Worm (Caenorhabditis elegans) whole organism, young adult: ENCODE data around the gene pqn-2.

ENCODE experiments used
- B0019.2 ChIP-seq: fragments of 200-800 bp; sonication (Bioruptor generic); conservative IDR thresholded peaks from 2 replicates; pipeline ENCODE4 v1.3.6; 2022; ENCODE audit warnings: missing genetic modification reagents, missing genetic modification characterization, missing compliant biosample characterization
- B0035.1 ChIP-seq: sonication (generic microtip); optimal IDR thresholded peaks from 2 replicates; lab custom pipeline; 2016; ENCODE audit warnings: missing genetic modification characterization, mild to moderate bottlenecking, missing compliant biosample characterization, missing genotype, missing genetic modification reagents
- C06A6.2 ChIP-seq: fragments of 200-800 bp; sonication (Bioruptor generic); conservative IDR thresholded peaks from 2 replicates; pipeline ENCODE4 v1.3.6; 2022; ENCODE audit warnings: missing genetic modification characterization, missing compliant biosample characterization
- F23B12.7 ChIP-seq: sonication (generic microtip); optimal IDR thresholded peaks from 2 replicates; lab custom pipeline; 2017; ENCODE audit warnings: missing genetic modification characterization, mild to moderate bottlenecking, missing compliant biosample characterization, antibody characterized with exemption, moderate library complexity; ENCODE audit not compliant: insufficient read depth
- F37B4.10 ChIP-seq: fragments of 200-800 bp; sonication (Bioruptor generic); IDR thresholded peaks from 2 replicates; pipeline ENCODE4 v1.3.6; 2022; ENCODE audit warnings: missing genetic modification characterization, missing compliant biosample characterization
- F57C9.4 ChIP-seq: sonication (generic microtip); optimal IDR thresholded peaks from 2 replicates; lab custom pipeline; 2017; ENCODE audit warnings: mild to moderate bottlenecking, missing genetic modification characterization, missing compliant biosample characterization
- K12H6.12 ChIP-seq: fragments of 200-800 bp; sonication (Bioruptor generic); optimal IDR thresholded peaks from 2 replicates; lab custom pipeline; 2018; ENCODE audit warnings: mild to moderate bottlenecking, missing genetic modification characterization, missing compliant biosample characterization
- T26A5.8 ChIP-seq: sonication (generic microtip); optimal IDR thresholded peaks from 2 replicates; lab custom pipeline; 2016; ENCODE audit warnings: missing genetic modification characterization, missing compliant biosample characterization
- Y56A3A.18 ChIP-seq: fragments of 200-800 bp; sonication (Bioruptor generic); IDR thresholded peaks from 2 replicates; pipeline ENCODE4 v1.3.6; 2022; ENCODE audit warnings: missing genetic modification reagents, missing genetic modification characterization, missing compliant biosample characterization
- Y79H2A.3 ChIP-seq: fragments of 200-800 bp; sonication (Bioruptor generic); conservative IDR thresholded peaks from 2 replicates; pipeline ENCODE4 v1.3.6; 2022; ENCODE audit warnings: missing genetic modification reagents, missing genetic modification characterization, missing compliant biosample characterization
- akir-1 ChIP-seq: fragments of 200-800 bp; sonication (Bioruptor generic); optimal IDR thresholded peaks from 2 replicates; lab custom pipeline; 2018; ENCODE audit warnings: mild to moderate bottlenecking, missing genetic modification characterization, moderate library complexity, missing compliant biosample characterization
- aptf-2 ChIP-seq: fragments of 200-800 bp; sonication (Bioruptor generic); conservative IDR thresholded peaks from 2 replicates; pipeline ENCODE4 v1.3.6; 2022; ENCODE audit warnings: missing genetic modification reagents, missing genetic modification characterization, missing compliant biosample characterization
- atf-7 ChIP-seq: sonication (generic microtip); optimal IDR thresholded peaks from 2 replicates; lab custom pipeline; 2017; ENCODE audit warnings: mild to moderate bottlenecking, missing genetic modification characterization, missing compliant biosample characterization
- attf-6 ChIP-seq: fragments of 200-800 bp; sonication (Bioruptor generic); IDR thresholded peaks from 2 replicates; pipeline ENCODE4 v1.3.6; 2022; ENCODE audit warnings: missing genetic modification reagents, missing genetic modification characterization, missing compliant biosample characterization
- ccch-3 ChIP-seq: fragments of 200-800 bp; sonication (Bioruptor generic); optimal IDR thresholded peaks from 2 replicates; lab custom pipeline; 2018; ENCODE audit warnings: mild to moderate bottlenecking, missing genetic modification characterization, missing compliant biosample characterization
- ceh-27 ChIP-seq: fragments of 200-800 bp; sonication (Bioruptor generic); optimal IDR thresholded peaks from 2 replicates; lab custom pipeline; 2018; ENCODE audit warnings: mild to moderate bottlenecking, missing genetic modification characterization, moderate library complexity, missing compliant biosample characterization
- egl-44 ChIP-seq: fragments of 200-800 bp; sonication (Bioruptor generic); IDR thresholded peaks from 2 replicates; pipeline ENCODE4 v1.3.6; 2022; ENCODE audit warnings: missing genetic modification reagents, missing genetic modification characterization, missing compliant biosample characterization
- hmg-20 ChIP-seq: fragments of 200-800 bp; sonication (Bioruptor generic); IDR thresholded peaks from 2 replicates; pipeline ENCODE4 v1.3.6; 2022; ENCODE audit warnings: missing genetic modification reagents, missing genetic modification characterization, missing compliant biosample characterization
- lin-54 ChIP-seq: fragments of 200-800 bp; sonication (Bioruptor generic); optimal IDR thresholded peaks from 2 replicates; lab custom pipeline; 2018; ENCODE audit warnings: mild to moderate bottlenecking, missing genetic modification characterization, missing compliant biosample characterization
- madf-10 ChIP-seq: sonication (generic microtip); optimal IDR thresholded peaks from 2 replicates; lab custom pipeline; 2016; ENCODE audit warnings: mild to moderate bottlenecking, missing genetic modification characterization, missing compliant biosample characterization
- mxl-1 ChIP-seq: sonication (generic microtip); optimal IDR thresholded peaks from 2 replicates; lab custom pipeline; 2016; ENCODE audit warnings: missing genetic modification characterization, missing compliant biosample characterization
- nhr-120 ChIP-seq: fragments of 200-800 bp; sonication (Bioruptor generic); IDR thresholded peaks from 2 replicates; pipeline ENCODE4 v1.3.6; 2022; ENCODE audit warnings: missing genetic modification characterization, missing compliant biosample characterization
- nhr-80 ChIP-seq: sonication (generic microtip); optimal IDR thresholded peaks from 2 replicates; lab custom pipeline; 2016; ENCODE audit warnings: missing genetic modification characterization, missing compliant biosample characterization
- rec-8 ChIP-seq, 2 experiments: sonication (generic microtip); optimal IDR thresholded peaks; 2 replicates each; lab custom pipeline; 2016; ENCODE audit warnings: mild to moderate bottlenecking in 2 of 2, missing genetic modification characterization in 2 of 2, missing genetic modification reagents in 2 of 2, missing genotype in 2 of 2, missing biosample characterization in 1 of 2, missing compliant biosample characterization in 1 of 2, moderate library complexity in 1 of 2
- snpc-1.3 ChIP-seq: sonication (generic microtip); optimal IDR thresholded peaks from 2 replicates; lab custom pipeline; 2017; ENCODE audit warnings: missing genetic modification characterization, mild to moderate bottlenecking, missing compliant biosample characterization, antibody characterized with exemption, moderate library complexity, missing genotype, missing genetic modification reagents; ENCODE audit not compliant: insufficient read depth
- snpc-4 ChIP-seq, 5 experiments: fragments of 150-350 bp in 1 of 5; sonication (generic microtip) in 4 of 5; optimal IDR thresholded peaks; 2 replicates each; lab custom pipeline; 2014 to 2018; ENCODE audit warnings: missing genetic modification characterization in 5 of 5, missing biosample characterization in 3 of 5, antibody characterized with exemption in 2 of 5, mild to moderate bottlenecking in 2 of 5, missing compliant biosample characterization in 2 of 5, missing genotype in 2 of 5, moderate library complexity in 2 of 5, missing genetic modification reagents in 1 of 5
- tbx-9 ChIP-seq: sonication (generic microtip); optimal IDR thresholded peaks from 2 replicates; lab custom pipeline; 2016; ENCODE audit warnings: borderline replicate concordance, missing genetic modification characterization, inconsistent platforms, missing compliant biosample characterization
- unc-130 ChIP-seq: sonication (generic microtip); optimal IDR thresholded peaks from 2 replicates; lab custom pipeline; 2016; ENCODE audit warnings: missing genetic modification reagents, missing genetic modification characterization, missing compliant biosample characterization
- ztf-22 ChIP-seq: fragments of 200-800 bp; sonication (Bioruptor generic); optimal IDR thresholded peaks from 2 replicates; lab custom pipeline; 2018; ENCODE audit warnings: mild to moderate bottlenecking, missing genetic modification characterization, moderate library complexity, missing compliant biosample characterization
- ztf-6 ChIP-seq: fragments of 200-800 bp; sonication (Bioruptor generic); IDR thresholded peaks from 2 replicates; pipeline ENCODE4 v1.3.6; 2022; ENCODE audit warnings: missing genetic modification reagents, missing genetic modification characterization, missing compliant biosample characterization

Gene pqn-2

DNA sequence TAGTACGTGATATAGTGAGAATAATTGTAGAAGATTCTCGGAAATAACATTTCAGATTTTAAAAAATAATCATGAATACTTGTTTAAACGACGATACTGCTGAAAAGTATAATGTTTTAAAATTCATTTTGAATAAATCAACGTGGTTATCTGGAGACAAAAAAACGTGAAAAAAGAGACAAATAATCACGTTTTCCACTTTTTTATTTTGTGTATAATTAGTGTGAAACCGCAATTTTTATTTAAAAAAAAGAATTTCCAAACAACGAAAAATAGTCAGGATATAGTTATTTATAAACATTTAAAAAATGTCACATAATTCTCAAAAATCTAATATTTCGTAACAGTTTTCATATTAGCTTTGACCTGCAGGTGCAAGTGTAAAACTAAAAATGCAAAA lies 24.1 kb downstream of the pqn-2 start, which contains the start of gene F15H10.7 (continued):
- no peak for TF ChIP-seq ztf-6 (GFP tag; lab: Robert Waterston, UW)

ce11 chrV:10410030-10410713 lies 27.9 kb downstream of the pqn-2 start, which contains the start of gene F15H10.12:
Gene F15H10.12 (minus strand): TSS chrV:10410080.
- no peak for TF ChIP-seq akir-1
- TF ChIP-seq ztf-22 (GFP tag; lab: Kevin White, UChicago) = no peak
- no peak for TF ChIP-seq C06A6.2 (GFP tag; lab: Robert Waterston, UW)
- TF ChIP-seq aptf-2 (GFP tag; lab: Robert Waterston, UW) = no peak
- TF ChIP-seq attf-6 (GFP tag; lab: Robert Waterston, UW) = no peak
- no peak for TF ChIP-seq rec-8 (tag; optimal IDR thresholded peaks at IDR 0.05; lab: Kevin White, UChicago)
- TF ChIP-seq ceh-27 (GFP tag; lab: Kevin White, UChicago) = no peak
- TF ChIP-seq K12H6.12 (tag; lab: Kevin White, UChicago) = no peak

DNA sequence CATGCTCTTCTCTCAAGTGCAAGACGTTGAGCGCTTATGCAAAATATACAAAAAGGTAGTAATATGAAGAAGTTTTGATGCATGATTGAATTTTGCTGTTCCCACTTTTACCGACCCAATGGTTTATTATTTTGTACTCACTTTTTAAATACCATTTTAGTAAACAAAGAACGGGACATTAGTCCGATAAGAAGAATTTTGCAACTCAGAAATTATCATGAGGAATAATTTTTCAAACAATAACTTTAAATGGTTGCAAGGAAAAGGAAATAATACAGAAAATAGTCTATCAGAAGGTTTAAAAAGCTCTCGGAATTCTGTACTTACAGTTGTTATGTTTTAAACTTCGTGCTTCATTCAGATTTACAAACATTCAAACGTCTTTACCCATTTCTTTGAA lies 32.4 kb downstream of the pqn-2 start, which contains the start of gene F15H10.9:
Gene F15H10.9 (minus strand): TSS at position 101 of the 400 bp plus-strand sequence.
- TF ChIP-seq unc-130 (GFP tag; lab: Kevin White, UChicago) (no peak), F57C9.4 (tag; lab: Kevin White, UChicago) (no peak), atf-7 (tag; lab: Kevin White, UChicago) (no peak)

- TF ChIP-seq mxl-1 = no peak
- TF ChIP-seq lin-54 (GFP tag; lab: Kevin White, UChicago) = no peak
- TF ChIP-seq hmg-20 (GFP tag; lab: Robert Waterston, UW) = no peak
- no peak for TF ChIP-seq Y79H2A.3
- no peak for TF ChIP-seq T26A5.8 (tag; lab: Kevin White, UChicago)
- TF ChIP-seq ceh-27 (GFP tag; lab: Kevin White, UChicago) = no peak
- TF ChIP-seq B0035.1 = no peak
- no peak for TF ChIP-seq nhr-80 (tag; lab: Kevin White, UChicago)
- no peak for TF ChIP-seq akir-1
- TF ChIP-seq tbx-9 (tag; lab: Kevin White, UChicago) = no peak
- no peak for TF ChIP-seq F57C9.4 (tag; lab: Kevin White, UChicago)
- no peak for TF ChIP-seq ccch-3 (GFP tag; lab: Kevin White, UChicago)
- no peak for TF ChIP-seq madf-10
- TF ChIP-seq Y56A3A.18 (GFP tag; lab: Robert Waterston, UW) = no peak
Measured at ce11 chrV:10416925-10417324, 34.7 kb downstream of the pqn-2 start, which contains the start of gene F15H10.10. Gene F15H10.10 (minus strand): TSS chrV:10417025.

- TF ChIP-seq snpc-4 (GFP tag; optimal IDR thresholded peaks at IDR 0.05; lab: Kevin White, UChicago) = no peak
- no peak for TF ChIP-seq snpc-4 (tag; optimal IDR thresholded peaks at IDR 0.05; lab: Kevin White, UChicago)
- TF ChIP-seq snpc-1.3 = no peak
- no peak for TF ChIP-seq nhr-120 (GFP tag; lab: Robert Waterston, UW)
- TF ChIP-seq B0019.2 = no peak
- no peak for TF ChIP-seq lin-54 (GFP tag; lab: Kevin White, UChicago)
- TF ChIP-seq egl-44 (GFP tag; lab: Robert Waterston, UW) = no peak
- no peak for TF ChIP-seq F23B12.7
- no peak for TF ChIP-seq F37B4.10 (GFP tag; lab: Robert Waterston, UW)
Measured at ce11 chrV:10418961-10419360, 36.7 kb downstream of the pqn-2 start, which contains the start of gene F15H10.5. Gene F15H10.5 (minus strand): TSS chrV:10419061.
